Fruit fly (Drosophila melanogaster) whole organism, prepupa: ENCODE measurements around the gene CG42835.

Experiments used
- Blimp-1 ChIP-seq: fragments of 200-800 bp; sonication (Bioruptor generic); optimal IDR thresholded peaks from 3 replicates; lab custom pipeline; 2017; ENCODE audit warnings: missing biosample characterization, missing genetic modification characterization, mild to moderate bottlenecking, moderate library complexity, missing genetic modification reagents
- CG10669 ChIP-seq: fragments of 200-800 bp; sonication (Bioruptor generic); optimal IDR thresholded peaks from 3 replicates; lab custom pipeline; 2018; ENCODE audit warnings: missing biosample characterization, mild to moderate bottlenecking, missing genetic modification characterization, moderate library complexity
- CG11294 ChIP-seq: fragments of 200-800 bp; sonication (Bioruptor generic); IDR thresholded peaks from 2 replicates; pipeline ENCODE4 v1.3.6; 2022; ENCODE audit warnings: missing biosample characterization, missing genetic modification characterization
- CG11902 ChIP-seq: fragments of 200-800 bp; sonication (Bioruptor generic); optimal IDR thresholded peaks from 3 replicates; lab custom pipeline; 2016; ENCODE audit warnings: missing biosample characterization, missing genetic modification characterization
- CG1621 ChIP-seq: fragments of 200-800 bp; sonication (Bioruptor generic); optimal IDR thresholded peaks from 3 replicates; lab custom pipeline; 2018; ENCODE audit warnings: missing biosample characterization, mild to moderate bottlenecking, missing genetic modification characterization
- CG16779 ChIP-seq: fragments of 200-800 bp; sonication (Bioruptor generic); optimal IDR thresholded peaks from 3 replicates; lab custom pipeline; 2017; ENCODE audit warnings: missing biosample characterization, mild to moderate bottlenecking, missing genetic modification characterization
- CG31627 ChIP-seq: fragments of 200-800 bp; sonication (Bioruptor generic); optimal IDR thresholded peaks from 3 replicates; lab custom pipeline; 2016; ENCODE audit warnings: missing biosample characterization, missing genetic modification characterization
- CG32006 ChIP-seq: fragments of 200-800 bp; sonication (Bioruptor generic); optimal IDR thresholded peaks from 3 replicates; lab custom pipeline; 2017; ENCODE audit warnings: missing biosample characterization, mild to moderate bottlenecking, missing genetic modification characterization
- CG4318 ChIP-seq: fragments of 200-800 bp; sonication (Bioruptor generic); optimal IDR thresholded peaks from 3 replicates; lab custom pipeline; 2017; ENCODE audit warnings: missing biosample characterization, mild to moderate bottlenecking, missing genetic modification characterization
- CG6163 ChIP-seq: fragments of 200-800 bp; sonication (Bioruptor generic); IDR thresholded peaks from 3 replicates; pipeline ENCODE4 v1.3.6; 2022; ENCODE audit warnings: missing biosample characterization, missing genetic modification characterization
- CG6276 ChIP-seq: fragments of 200-800 bp; sonication (Bioruptor generic); optimal IDR thresholded peaks from 2 replicates; lab custom pipeline; 2017; ENCODE audit warnings: missing biosample characterization, mild to moderate bottlenecking, missing genetic modification characterization
- CG6792 ChIP-seq: fragments of 200-800 bp; sonication (Bioruptor generic); optimal IDR thresholded peaks from 3 replicates; lab custom pipeline; 2016; ENCODE audit warnings: missing biosample characterization, missing genetic modification characterization
- CG6808 ChIP-seq: fragments of 200-800 bp; sonication (Bioruptor generic); optimal IDR thresholded peaks from 3 replicates; lab custom pipeline; 2017; ENCODE audit warnings: missing biosample characterization, missing genetic modification characterization, mild to moderate bottlenecking, moderate library complexity, missing genetic modification reagents
- CG8632 ChIP-seq: fragments of 200-800 bp; sonication (Bioruptor generic); optimal IDR thresholded peaks from 3 replicates; lab custom pipeline; 2016; ENCODE audit warnings: missing biosample characterization, missing genetic modification characterization
- CG9139 ChIP-seq: fragments of 200-800 bp; sonication (Bioruptor generic); optimal IDR thresholded peaks from 3 replicates; lab custom pipeline; 2017; ENCODE audit warnings: missing biosample characterization, mild to moderate bottlenecking, missing genetic modification characterization
- Eip78C ChIP-seq: fragments of 200-800 bp; sonication (Bioruptor generic); peaks from one replicate; lab custom pipeline; 2016; ENCODE audit warnings: missing biosample characterization, missing genetic modification characterization
- Eip93F ChIP-seq: fragments of 200-800 bp; sonication (Bioruptor generic); optimal IDR thresholded peaks from 2 replicates; lab custom pipeline; 2016; ENCODE audit warnings: missing biosample characterization, mild to moderate bottlenecking, missing genetic modification characterization
- Ets21C ChIP-seq: fragments of 200-800 bp; sonication (Bioruptor generic); optimal IDR thresholded peaks from 3 replicates; lab custom pipeline; 2016; ENCODE audit warnings: missing biosample characterization, missing genetic modification characterization
- Ets96B ChIP-seq: fragments of 200-800 bp; optimal IDR thresholded peaks from 2 replicates; lab custom pipeline; 2019; ENCODE audit warnings: missing biosample characterization, mild to moderate bottlenecking, missing genetic modification characterization, moderate library complexity
- Gug ChIP-seq: fragments of 200-800 bp; sonication (Bioruptor generic); IDR thresholded peaks from 2 replicates; pipeline ENCODE4 v1.3.6; 2022; ENCODE audit warnings: missing biosample characterization, missing genetic modification characterization
- Hr39 ChIP-seq: fragments of 200-800 bp; sonication (Bioruptor generic); optimal IDR thresholded peaks from 2 replicates; lab custom pipeline; 2016; ENCODE audit warnings: missing biosample characterization, missing genetic modification characterization
- Hr4 ChIP-seq: fragments of 200-800 bp; sonication (Bioruptor generic); optimal IDR thresholded peaks from 3 replicates; lab custom pipeline; 2016; ENCODE audit warnings: missing biosample characterization, missing genetic modification characterization
- Lpt ChIP-seq: fragments of 200-800 bp; sonication (Bioruptor generic); optimal IDR thresholded peaks from 3 replicates; lab custom pipeline; 2016; ENCODE audit warnings: missing biosample characterization, missing genetic modification characterization
- Sox102F ChIP-seq: fragments of 200-800 bp; sonication (Bioruptor generic); optimal IDR thresholded peaks from 2 replicates; lab custom pipeline; 2016; ENCODE audit warnings: missing biosample characterization, mild to moderate bottlenecking, missing genetic modification characterization
- Sox14 ChIP-seq: fragments of 200-800 bp; sonication (Bioruptor generic); optimal IDR thresholded peaks from 3 replicates; lab custom pipeline; 2016; ENCODE audit warnings: missing biosample characterization, missing genetic modification characterization
- Sox15 ChIP-seq: fragments of 200-800 bp; sonication (Bioruptor generic); optimal IDR thresholded peaks from 3 replicates; lab custom pipeline; 2016; ENCODE audit warnings: missing biosample characterization, missing genetic modification characterization
- achi ChIP-seq: fragments of 200-800 bp; sonication (Bioruptor generic); optimal IDR thresholded peaks from 3 replicates; lab custom pipeline; 2016; ENCODE audit warnings: missing biosample characterization, missing genetic modification characterization
- acj6 ChIP-seq: fragments of 200-800 bp; sonication (Bioruptor generic); optimal IDR thresholded peaks from 3 replicates; lab custom pipeline; 2016; ENCODE audit warnings: missing biosample characterization, missing genetic modification characterization
- cyc ChIP-seq: fragments of 200-800 bp; sonication (Bioruptor generic); optimal IDR thresholded peaks from 3 replicates; lab custom pipeline; 2016; ENCODE audit warnings: missing biosample characterization, missing genetic modification characterization
- dac ChIP-seq: fragments of 200-800 bp; sonication (Bioruptor generic); optimal IDR thresholded peaks from 2 replicates; lab custom pipeline; 2017; ENCODE audit warnings: missing biosample characterization, mild to moderate bottlenecking, missing genetic modification characterization
- eg ChIP-seq: fragments of 200-800 bp; sonication (Bioruptor generic); IDR thresholded peaks from 3 replicates; pipeline ENCODE4 v1.3.6; 2022; ENCODE audit warnings: missing biosample characterization, missing genetic modification characterization
- esn ChIP-seq: fragments of 200-800 bp; sonication (Bioruptor generic); optimal IDR thresholded peaks from 2 replicates; lab custom pipeline; 2016; ENCODE audit warnings: missing biosample characterization, mild to moderate bottlenecking, missing genetic modification characterization, moderate library complexity
- fd59A ChIP-seq: fragments of 200-800 bp; sonication (Bioruptor generic); optimal IDR thresholded peaks from 2 replicates; lab custom pipeline; 2017; ENCODE audit warnings: missing biosample characterization, mild to moderate bottlenecking, missing genetic modification characterization, missing genetic modification reagents
- fkh ChIP-seq: fragments of 200-800 bp; sonication (Bioruptor generic); optimal IDR thresholded peaks from 3 replicates; lab custom pipeline; 2017; ENCODE audit warnings: missing biosample characterization, mild to moderate bottlenecking, missing genetic modification characterization, moderate library complexity
- pdm3 ChIP-seq: fragments of 200-800 bp; sonication (Bioruptor generic); optimal IDR thresholded peaks from 3 replicates; lab custom pipeline; 2016; ENCODE audit warnings: missing biosample characterization, missing genetic modification characterization
- salr ChIP-seq, 2 experiments: fragments of 200-800 bp; sonication (Bioruptor generic); optimal IDR thresholded peaks; 3 replicates each; lab custom pipeline; 2016 to 2018; ENCODE audit warnings: missing biosample characterization in 2 of 2, missing genetic modification characterization in 2 of 2, mild to moderate bottlenecking in 1 of 2
- spab ChIP-seq: fragments of 200-800 bp; sonication (Bioruptor generic); optimal IDR thresholded peaks from 2 replicates; lab custom pipeline; 2017; ENCODE audit warnings: missing biosample characterization, mild to moderate bottlenecking, missing genetic modification characterization, missing genetic modification reagents
- svp ChIP-seq: fragments of 200-800 bp; sonication (Bioruptor generic); peaks from one replicate; lab custom pipeline; 2016; ENCODE audit warnings: missing biosample characterization, missing genetic modification characterization
- topi ChIP-seq: fragments of 200-800 bp; sonication (Bioruptor generic); optimal IDR thresholded peaks from 3 replicates; lab custom pipeline; 2016; ENCODE audit warnings: missing biosample characterization, missing genetic modification characterization
- vri ChIP-seq: fragments of 200-800 bp; sonication (Bioruptor generic); optimal IDR thresholded peaks from 3 replicates; lab custom pipeline; 2016; ENCODE audit warnings: missing biosample characterization, mild to moderate bottlenecking, missing genetic modification characterization

CG42835 gene

DNA sequence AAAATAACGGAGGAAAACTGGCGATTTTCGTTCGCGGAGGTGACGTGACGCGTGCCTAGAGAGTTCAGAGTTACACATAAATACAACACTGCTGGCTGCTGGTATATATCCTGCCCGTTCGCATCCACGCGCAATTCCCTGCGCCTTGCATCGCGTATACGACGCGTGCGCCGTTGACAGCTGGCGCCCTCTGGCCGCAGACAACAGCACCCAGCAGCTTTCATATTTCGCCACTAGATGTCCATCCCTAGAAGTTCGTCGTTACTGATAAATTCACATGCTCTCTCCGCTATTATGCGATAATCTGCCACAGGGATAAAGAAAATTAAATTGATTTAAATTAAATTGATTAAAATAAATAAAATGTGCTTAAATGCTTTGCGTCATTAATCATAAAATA lies 18.0 kb upstream of the CG42835 start, which contains the start of gene Sur-8 (continued):
- TF ChIP-seq Sox102F (GFP tag; lab: Kevin White, UChicago) (peak; percentile 1), CG10669 (GFP tag; lab: Kevin White, UChicago) (no peak), CG32006 (GFP tag; lab: Kevin White, UChicago) (peak; percentile 26), achi (no peak), topi (GFP tag; lab: Kevin White, UChicago) (peak; percentile 32)

DNA sequence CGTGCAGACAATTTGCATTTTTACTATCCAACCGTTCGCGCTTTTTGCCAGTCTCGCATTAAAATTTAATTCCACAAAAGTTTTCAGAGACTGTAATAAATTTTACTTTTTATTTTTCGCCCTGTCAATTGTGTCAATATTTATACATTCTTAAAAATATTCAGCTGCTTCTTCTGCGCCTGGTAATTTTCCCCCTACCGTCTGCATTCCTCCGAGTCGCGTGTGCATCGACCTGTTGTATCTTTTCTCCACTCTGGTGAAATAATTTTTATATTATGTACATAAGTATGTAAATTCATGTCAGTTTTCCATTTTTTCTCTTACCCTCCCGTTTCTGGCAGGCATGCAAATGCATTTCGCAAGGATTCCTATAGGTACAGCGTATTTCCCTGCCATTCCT lies 17.2 kb upstream of the CG42835 start, which contains the start of gene CG34279:
CG34279 (minus strand) TSS at position 101 of the 400 bp plus-strand sequence.
- TF ChIP-seq Hr39 (GFP tag; lab: Kevin White, UChicago) (no peak), topi (GFP tag; lab: Kevin White, UChicago) (no peak), CG1621 (tag; lab: Kevin White, UChicago) (no peak), Blimp-1 (GFP tag; lab: Kevin White, UChicago) (no peak), CG8632 (GFP tag; lab: Kevin White, UChicago) (no peak), Eip93F (GFP tag; lab: Kevin White, UChicago) (no peak), fd59A (GFP tag; lab: Kevin White, UChicago) (no peak), cyc (no peak), Lpt (GFP tag; lab: Kevin White, UChicago) (no peak), CG6163 (GFP tag; lab: Robert Waterston, UW) (no peak), CG10669 (GFP tag; lab: Kevin White, UChicago) (no peak), CG6276 (GFP tag; lab: Kevin White, UChicago) (no peak), CG4318 (GFP tag; lab: Kevin White, UChicago) (no peak), esn (GFP tag; lab: Kevin White, UChicago) (no peak), Eip78C (no peak), dac (GFP tag; lab: Kevin White, UChicago) (no peak), fkh (no peak), Hr4 (GFP tag; lab: Kevin White, UChicago) (no peak)

DNA sequence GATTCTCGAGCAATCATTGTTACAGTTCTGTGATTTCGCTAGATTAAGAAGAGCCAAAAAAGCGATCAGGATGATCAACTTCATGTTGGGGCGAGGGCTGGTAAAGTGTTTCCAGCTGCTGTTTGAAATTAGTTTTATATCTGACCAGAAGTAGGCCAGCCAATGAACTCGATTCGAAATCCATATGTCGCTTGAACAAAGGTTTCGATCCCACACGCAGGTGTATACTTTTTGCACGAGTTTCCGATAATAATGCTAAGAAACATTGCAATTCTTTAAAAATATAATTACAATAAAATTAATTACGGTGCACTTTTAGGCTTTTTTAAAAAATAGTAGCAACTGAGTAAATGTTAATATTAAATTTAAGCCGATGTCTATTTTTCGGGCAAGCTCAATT lies 16.8 kb upstream of the CG42835 start, which contains the start of gene CG34280:
CG34280 (minus strand) TSS at position 101 of the 400 bp plus-strand sequence.
- TF ChIP-seq Hr4 (GFP tag; lab: Kevin White, UChicago): no peak
- TF ChIP-seq Sox14: peak; percentile 48

DNA sequence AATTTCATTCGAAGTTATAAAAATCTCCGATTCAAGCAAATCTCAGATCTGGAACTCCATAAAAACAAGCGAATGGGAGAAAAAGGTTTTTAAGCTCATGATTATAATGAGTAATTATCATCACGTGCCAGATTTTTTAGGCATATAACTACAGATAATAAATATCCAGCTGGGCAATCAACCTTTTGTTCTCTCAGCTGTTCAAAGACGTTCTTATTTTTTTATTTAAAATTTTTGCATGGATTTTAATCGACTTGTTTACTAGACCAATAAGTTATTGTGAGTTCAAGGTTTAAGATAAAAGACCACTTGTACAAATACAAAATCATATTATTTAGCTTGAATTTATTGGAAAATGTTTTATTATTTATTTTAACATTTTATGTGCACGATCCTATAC lies 16.3 kb upstream of the CG42835 start:
- TF ChIP-seq fkh (peak; percentile 29), vri (peak; percentile 47), esn (GFP tag; lab: Kevin White, UChicago) (no peak)

DNA sequence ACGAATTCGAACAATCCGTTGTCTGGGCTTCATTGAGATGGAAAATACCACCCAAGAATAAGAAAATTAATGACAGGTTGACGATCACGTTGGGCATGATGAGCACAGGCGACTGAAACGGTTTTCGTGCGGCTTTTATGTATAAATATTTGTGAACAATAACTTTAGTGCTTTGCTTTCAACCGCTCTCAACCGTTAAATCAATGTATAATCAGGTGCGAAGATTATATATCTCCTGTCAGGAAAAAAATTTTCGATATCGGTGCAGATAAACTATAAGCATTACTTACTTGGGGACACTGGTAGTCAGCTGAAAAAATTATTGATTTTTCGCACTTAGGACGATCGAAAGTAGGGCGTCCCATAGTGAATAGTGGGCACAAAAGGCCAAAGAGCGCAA lies 15.4 kb upstream of the CG42835 start, which contains the start of gene CG42823:
CG42823 (minus strand) TSS at position 101 of the 400 bp plus-strand sequence.
- no peak for TF ChIP-seq salr (GFP tag; optimal IDR thresholded peaks at IDR 0.05; lab: Kevin White, UChicago)
- TF ChIP-seq CG32006 (GFP tag; lab: Kevin White, UChicago): no peak
- no peak for TF ChIP-seq CG9139 (GFP tag; lab: Kevin White, UChicago)
- TF ChIP-seq Gug (GFP tag; lab: Robert Waterston, UW): no peak
- no peak for TF ChIP-seq Ets21C (GFP tag; lab: Kevin White, UChicago)
- TF ChIP-seq Hr4 (GFP tag; lab: Kevin White, UChicago): no peak
- no peak for TF ChIP-seq Ets96B (tag; lab: Kevin White, UChicago)

DNA sequence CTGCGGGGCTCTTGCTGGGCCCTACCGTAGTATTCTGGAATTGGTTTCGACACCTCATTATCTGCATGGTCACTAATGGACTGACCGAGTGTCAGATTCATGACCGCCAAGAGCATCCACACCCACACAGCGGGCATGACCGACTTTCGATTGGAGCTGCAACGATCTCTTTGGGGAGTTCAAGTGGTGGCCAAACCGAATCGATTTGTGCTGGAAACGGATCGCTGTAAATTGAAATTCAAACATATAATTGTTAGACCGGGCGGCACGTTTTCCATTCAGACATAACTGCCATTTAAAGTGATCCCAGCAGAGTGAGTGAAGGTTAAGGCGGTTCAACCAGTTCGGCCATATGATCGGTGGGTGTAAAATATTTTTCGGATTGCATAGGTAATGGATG lies 14.0 kb upstream of the CG42835 start, which contains the start of the genes CG42824 and CG42798:
CG42824 (minus strand) TSS at position 101 of the 400 bp plus-strand sequence.
CG42798 (plus strand) TSS at position 268 of the 400 bp plus-strand sequence.
- TF ChIP-seq Sox102F (GFP tag; lab: Kevin White, UChicago): no peak
- no peak for TF ChIP-seq CG6808
- TF ChIP-seq CG6792 (GFP tag; lab: Kevin White, UChicago): no peak
- no peak for TF ChIP-seq Sox15 (GFP tag; lab: Kevin White, UChicago)
- no peak for TF ChIP-seq svp (GFP tag; lab: Kevin White, UChicago)
- no peak for TF ChIP-seq CG10669 (GFP tag; lab: Kevin White, UChicago)
- TF ChIP-seq spab: no peak
- no peak for TF ChIP-seq pdm3 (GFP tag; lab: Kevin White, UChicago)
- no peak for TF ChIP-seq CG11294 (GFP tag; lab: Robert Waterston, UW)
- TF ChIP-seq eg (GFP tag; lab: Robert Waterston, UW): no peak
- TF ChIP-seq acj6: no peak
- no peak for TF ChIP-seq Ets21C (GFP tag; lab: Kevin White, UChicago)
- TF ChIP-seq fkh: no peak
- no peak for TF ChIP-seq CG31627 (GFP tag; lab: Kevin White, UChicago)
- TF ChIP-seq CG16779 (tag; lab: Kevin White, UChicago): no peak
- TF ChIP-seq CG9139 (GFP tag; lab: Kevin White, UChicago): no peak
- no peak for TF ChIP-seq fd59A (GFP tag; lab: Kevin White, UChicago)
- TF ChIP-seq CG11902: no peak
